Worm (Caenorhabditis elegans): Measurements from ENCODE around the gene F34D6.1.
"Not testable (repeated sequence)": the region's sequence is repeated elsewhere in the genome, so short reads cannot be mapped to it uniquely, and the experiment has no call there.

The F34D6.1 gene

ce11 chrII:2688616-2689015, 7.6 kb upstream of the F34D6.1 start, which contains the start of gene nspf-2:
Gene nspf-2, plus strand, starts transcription at chrII:2688916.
- not testable (repeated sequence) for TF ChIP-seq tbx-2, lin-15B, egl-27 (tag; optimal IDR thresholded peaks at IDR 0.05)

DNA sequence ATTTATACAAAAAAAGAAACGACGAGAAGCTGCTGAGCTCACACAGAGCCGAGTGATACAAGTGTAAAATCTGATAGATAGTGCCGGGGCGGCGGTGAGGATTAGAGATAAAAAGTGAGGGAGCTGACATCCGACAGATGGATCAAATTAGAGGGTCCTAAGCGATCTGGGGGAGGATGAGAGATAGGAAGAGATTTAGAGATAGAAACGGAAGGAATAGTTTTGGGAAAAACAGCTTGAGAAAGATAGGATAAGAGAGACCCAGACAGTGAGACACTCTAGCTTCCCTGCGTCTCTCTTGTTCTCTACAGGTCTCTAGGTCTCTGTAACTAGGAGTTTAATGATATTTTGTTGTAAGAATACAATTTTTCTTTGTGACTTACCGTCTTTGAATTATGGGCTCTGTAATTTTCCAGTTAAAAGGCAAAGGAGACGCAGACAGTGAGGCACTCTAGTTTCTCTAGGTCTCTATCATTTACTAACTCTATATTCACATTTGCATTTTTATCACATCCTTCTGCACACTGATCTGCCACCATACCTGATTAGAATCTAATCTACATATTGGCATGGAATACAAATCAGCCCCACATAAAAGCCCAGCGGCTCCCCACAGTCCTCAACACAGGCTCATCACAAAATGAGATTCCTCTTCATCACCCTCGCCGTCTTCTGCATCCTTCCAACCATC, 6.1 kb upstream of the F34D6.1 start, which contains the start of the genes sup-9 and nspf-1:
TSS of gene sup-9 (minus strand) at position 43 of the 691 bp plus-strand sequence.
TSS of gene nspf-1 (plus strand) at position 641 of the 691 bp plus-strand sequence.
- TF ChIP-seq ceh-9 (tag; optimal IDR thresholded peaks at IDR 0.05) (no peak), elt-1 (tag; optimal IDR thresholded peaks at IDR 0.05) (no peak), nfya-1 (tag; optimal IDR thresholded peaks at IDR 0.05; ENCODE audit: insufficient read depth) (no peak), elt-2 (tag; optimal IDR thresholded peaks at IDR 0.05) (no peak), ztf-4 (tag; optimal IDR thresholded peaks at IDR 0.05) (no peak), lin-15B (tag; optimal IDR thresholded peaks at IDR 0.05) (no peak), elt-3 (tag; optimal IDR thresholded peaks at IDR 0.05) (no peak), daf-12 (tag; optimal IDR thresholded peaks at IDR 0.05) (no peak), mml-1 (tag; optimal IDR thresholded peaks at IDR 0.05) (no peak), fkh-10 (GFP tag; optimal IDR thresholded peaks at IDR 0.05) (no peak), jun-1 (tag; optimal IDR thresholded peaks at IDR 0.05) (no peak), snpc-4 (tag; optimal IDR thresholded peaks at IDR 0.05) (no peak), zag-1 (tag; optimal IDR thresholded peaks at IDR 0.05) (no peak), tbx-2 (tag; optimal IDR thresholded peaks at IDR 0.05) (no peak), nhr-237 (tag; optimal IDR thresholded peaks at IDR 0.05) (no peak)

- TF ChIP-seq mml-1 (tag; optimal IDR thresholded peaks at IDR 0.05) (no peak), tbx-2 (tag; optimal IDR thresholded peaks at IDR 0.05) (no peak), lsy-12 (tag; optimal IDR thresholded peaks at IDR 0.05) (no peak), nhr-12 (tag; optimal IDR thresholded peaks at IDR 0.05) (no peak), elt-3 (tag; optimal IDR thresholded peaks at IDR 0.05) (no peak), nhr-76 (tag; optimal IDR thresholded peaks at IDR 0.05) (no peak), sea-2 (GFP tag; optimal IDR thresholded peaks at IDR 0.05) (no peak), ZK546.5 (tag; optimal IDR thresholded peaks at IDR 0.05) (no peak), elt-1 (tag; optimal IDR thresholded peaks at IDR 0.05) (no peak), ceh-28 (tag; optimal IDR thresholded peaks at IDR 0.05) (no peak), ama-1 (optimal IDR thresholded peaks at IDR 0.05) (no peak)
These were observed 3.8 kb upstream of the F34D6.1 start for ce11 chrII:2684783-2685182.

- TF ChIP-seq skn-1 (tag; optimal IDR thresholded peaks at IDR 0.05) (no peak), nhr-76 (tag; optimal IDR thresholded peaks at IDR 0.05) (no peak), snpc-4 (tag; optimal IDR thresholded peaks at IDR 0.05) (no peak)
These were observed 3.2 kb upstream of the F34D6.1 start, which contains the start of gene ceh-87 for ce11 chrII:2684208-2684607. Gene ceh-87, minus strand, starts transcription at chrII:2684308.

DNA sequence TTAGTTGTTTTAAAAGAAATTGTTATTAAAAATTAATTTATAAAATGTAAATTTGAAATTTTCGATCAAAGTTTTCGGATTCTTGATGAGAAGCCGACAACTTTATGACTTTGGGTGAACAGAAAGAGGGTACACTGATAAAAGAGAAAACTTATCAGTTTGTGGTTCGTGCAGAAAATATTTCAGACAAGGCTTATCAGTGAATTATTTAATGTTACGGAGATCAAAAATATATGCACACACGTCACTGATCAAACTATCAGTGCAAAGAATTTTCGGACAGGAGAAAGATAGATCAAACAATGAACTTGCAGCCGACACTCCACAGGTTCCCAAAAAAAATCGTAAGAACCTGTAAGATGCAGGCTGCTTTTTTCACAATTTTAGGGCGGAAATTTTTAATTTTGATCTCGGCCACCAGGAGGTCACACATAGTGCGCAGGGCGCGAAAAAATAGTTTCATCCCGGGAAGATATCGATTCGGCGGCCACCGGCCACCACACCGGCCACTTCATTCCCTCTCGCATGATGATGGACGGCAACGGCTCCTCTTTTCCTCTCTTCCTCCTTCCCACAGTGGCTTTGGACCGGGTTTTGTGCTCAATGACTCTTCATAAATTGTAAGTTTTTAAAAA, 3.4 kb downstream of the F34D6.1 start, which contains the start of gene F22E5.17:
TSS of gene F22E5.17 (plus strand) at position 508 of the 635 bp plus-strand sequence.
- no peak for TF ChIP-seq nhr-25 (tag; optimal IDR thresholded peaks at IDR 0.05)
- TF ChIP-seq ceh-16 (tag; optimal IDR thresholded peaks at IDR 0.05) = no peak
- no peak for TF ChIP-seq ceh-9 (tag; optimal IDR thresholded peaks at IDR 0.05)
- no peak for TF ChIP-seq aly-2 (tag; optimal IDR thresholded peaks at IDR 0.05)
- TF ChIP-seq elt-2 (tag; optimal IDR thresholded peaks at IDR 0.05) = peak; percentile 94
- peak; percentile 4 for TF ChIP-seq skn-1 (tag; optimal IDR thresholded peaks at IDR 0.05)
- peak; percentile 69 for TF ChIP-seq pqm-1 (tag; optimal IDR thresholded peaks at IDR 0.05)

ce11 chrII:2673534-2673933, 7.5 kb downstream of the F34D6.1 start, which contains the start of the genes F22E5.20 and F22E5.1:
Gene F22E5.20, minus strand, starts transcription at chrII:2673634.
Gene F22E5.1, plus strand, starts transcription at chrII:2673775.
- TF ChIP-seq nhr-67 (tag; optimal IDR thresholded peaks at IDR 0.05); elt-1 (tag; optimal IDR thresholded peaks at IDR 0.05); fkh-10 (GFP tag; optimal IDR thresholded peaks at IDR 0.05): not testable (repeated sequence)

Data from whole organism, L3 larva.